Worm (Caenorhabditis elegans) whole organism, late embryonic: Measurements from ENCODE around the gene T26A8.3.

ENCODE experiments used
- ceh-19 ChIP-seq: fragments of 200-800 bp; sonication (Bioruptor generic); optimal IDR thresholded peaks from 2 replicates; lab custom pipeline; 2018; ENCODE audit warnings: mild to moderate bottlenecking, missing genetic modification characterization, missing compliant biosample characterization
- ceh-22 ChIP-seq: sonication (generic microtip); optimal IDR thresholded peaks from 2 replicates; lab custom pipeline; 2017; ENCODE audit warnings: missing biosample characterization, missing genetic modification characterization
- ceh-9 ChIP-seq: sonication (generic microtip); optimal IDR thresholded peaks from 2 replicates; lab custom pipeline; 2016; ENCODE audit warnings: mild to moderate bottlenecking, missing genetic modification characterization, inconsistent platforms, missing compliant biosample characterization
- elt-2 ChIP-seq: sonication (generic microtip); optimal IDR thresholded peaks from 2 replicates; lab custom pipeline; 2016; ENCODE audit warnings: missing genetic modification reagents, missing genetic modification characterization, missing compliant biosample characterization
- fkh-10 ChIP-seq: fragments of 150-350 bp; optimal IDR thresholded peaks from 2 replicates; lab custom pipeline; 2014; ENCODE audit warnings: missing biosample characterization, missing genetic modification reagents, missing genetic modification characterization
- fkh-6 ChIP-seq: sonication (generic microtip); optimal IDR thresholded peaks from 2 replicates; lab custom pipeline; 2016; ENCODE audit warnings: missing genetic modification characterization, missing compliant biosample characterization
- hlh-13 ChIP-seq: fragments of 200-800 bp; sonication (Bioruptor generic); optimal IDR thresholded peaks from 2 replicates; lab custom pipeline; 2018; ENCODE audit warnings: mild to moderate bottlenecking, missing genetic modification characterization, missing compliant biosample characterization
- nfya-1 ChIP-seq: sonication (generic microtip); optimal IDR thresholded peaks from 2 replicates; lab custom pipeline; 2017; ENCODE audit warnings: missing genetic modification characterization, mild to moderate bottlenecking, missing compliant biosample characterization, antibody characterized with exemption, moderate library complexity
- nhr-11 ChIP-seq: fragments of 150-350 bp; optimal IDR thresholded peaks from 2 replicates; lab custom pipeline; 2014; ENCODE audit warnings: missing biosample characterization, missing genetic modification characterization
- pat-9 ChIP-seq: fragments of 200-800 bp; sonication (Bioruptor generic); optimal IDR thresholded peaks from 2 replicates; lab custom pipeline; 2018; ENCODE audit warnings: mild to moderate bottlenecking, missing genetic modification characterization, moderate library complexity, missing compliant biosample characterization
- pha-2 ChIP-seq: sonication (generic microtip); optimal IDR thresholded peaks from 2 replicates; lab custom pipeline; 2017; ENCODE audit warnings: mild to moderate bottlenecking, missing genetic modification characterization, missing compliant biosample characterization
- pha-4 ChIP-seq: fragments of 150-350 bp; optimal IDR thresholded peaks from 2 replicates; lab custom pipeline; 2018; ENCODE audit warnings: missing biosample characterization, missing genetic modification reagents, missing genetic modification characterization
- unc-3 ChIP-seq, 2 experiments: fragments of 200-800 bp in 1 of 2; sonication (Bioruptor generic) in 1 of 2; sonication (generic microtip) in 1 of 2; conservative IDR thresholded peaks in 1 of 2; optimal IDR thresholded peaks in 1 of 2; 2 replicates each; pipeline versions ENCODE4 v1.3.6 to Lab custom; 2016 to 2022; ENCODE audit warnings: missing compliant biosample characterization in 2 of 2, missing genetic modification characterization in 2 of 2, missing genetic modification reagents in 1 of 2
- zip-5 ChIP-seq: sonication (generic microtip); optimal IDR thresholded peaks from 2 replicates; lab custom pipeline; 2016; ENCODE audit warnings: missing genetic modification characterization, missing compliant biosample characterization

DNA sequence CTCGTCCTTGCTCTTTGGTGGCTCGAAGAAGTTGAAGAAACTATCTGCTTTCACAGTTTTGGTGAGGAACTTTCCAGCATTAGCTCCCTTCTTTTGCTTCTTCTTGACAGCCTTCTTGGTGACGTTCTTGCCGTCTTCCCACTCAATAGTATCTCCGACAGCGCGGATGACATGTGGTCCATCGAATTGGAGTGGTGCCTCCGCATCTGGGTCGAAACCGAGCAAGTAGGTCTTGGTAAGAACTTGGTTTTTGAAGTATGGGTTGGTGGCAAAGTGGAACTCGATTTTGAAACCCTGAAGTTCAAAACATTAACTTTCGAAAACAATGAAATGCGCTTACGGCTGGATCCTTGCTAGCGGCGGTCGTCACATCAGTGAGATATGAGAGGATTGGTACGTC, 48.2 kb downstream of the T26A8.3 start:
- TF ChIP-seq nfya-1 (tag; lab: Kevin White, UChicago), result no peak
- TF ChIP-seq ceh-19, result no peak
- TF ChIP-seq ceh-22 (tag; lab: Kevin White, UChicago), result no peak
- no peak for TF ChIP-seq nhr-11
- no peak for TF ChIP-seq ceh-9 (tag; lab: Kevin White, UChicago)
- no peak for TF ChIP-seq pat-9
- no peak for TF ChIP-seq elt-2 (tag; lab: Kevin White, UChicago)
- no peak for TF ChIP-seq fkh-6 (tag; lab: Kevin White, UChicago)
- no peak for TF ChIP-seq pha-4 (tag; lab: Kevin White, UChicago)
- no peak for TF ChIP-seq pha-2
- no peak for TF ChIP-seq unc-3 (GFP tag; conservative IDR thresholded peaks at IDR 0.05; lab: Robert Waterston, UW)
- TF ChIP-seq unc-3 (tag; optimal IDR thresholded peaks at IDR 0.05; lab: Kevin White, UChicago), result no peak
- no peak for TF ChIP-seq zip-5
- no peak for TF ChIP-seq fkh-10 (GFP tag; lab: Kevin White, UChicago)
- TF ChIP-seq hlh-13 (GFP tag; lab: Kevin White, UChicago), result no peak
